Fruit fly (Drosophila melanogaster) whole organism, adult: ENCODE measurements around the gene CG10602.

ENCODE experiments used
- CG14711 ChIP-seq: fragments of 200-800 bp; sonication (Bioruptor generic); optimal IDR thresholded peaks from 2 replicates; lab custom pipeline; 2018; ENCODE audit warnings: missing biosample characterization, mild to moderate bottlenecking, missing genetic modification characterization, moderate library complexity
- CG1620 ChIP-seq: fragments of 200-800 bp; sonication (Bioruptor generic); optimal IDR thresholded peaks from 2 replicates; lab custom pipeline; 2016; ENCODE audit warnings: missing biosample characterization, missing genetic modification characterization
- CG33017 ChIP-seq: fragments of 200-800 bp; sonication (Bioruptor generic); optimal IDR thresholded peaks from 2 replicates; lab custom pipeline; 2018; ENCODE audit warnings: missing biosample characterization, mild to moderate bottlenecking, missing genetic modification characterization, moderate library complexity
- CG7101 ChIP-seq: fragments of 200-800 bp; sonication (Bioruptor generic); optimal IDR thresholded peaks from 2 replicates; lab custom pipeline; 2018; ENCODE audit warnings: missing biosample characterization, mild to moderate bottlenecking, missing genetic modification characterization, moderate library complexity
- Clk ChIP-seq: fragments of 200-800 bp; sonication (Bioruptor generic); optimal IDR thresholded peaks from 2 replicates; lab custom pipeline; 2017; ENCODE audit warnings: missing biosample characterization, missing genetic modification characterization
- Crg-1 ChIP-seq: fragments of 200-800 bp; sonication (Bioruptor generic); optimal IDR thresholded peaks from 2 replicates; lab custom pipeline; 2016; ENCODE audit warnings: missing biosample characterization, missing genetic modification characterization
- Hr96 ChIP-seq: fragments of 200-800 bp; sonication (Bioruptor generic); optimal IDR thresholded peaks from 2 replicates; lab custom pipeline; 2016; ENCODE audit warnings: missing biosample characterization, missing genetic modification characterization
- Mnt ChIP-seq: fragments of 200-800 bp; sonication (Bioruptor generic); optimal IDR thresholded peaks from 2 replicates; lab custom pipeline; 2016; ENCODE audit warnings: missing biosample characterization, mild to moderate bottlenecking, missing genetic modification characterization
- bab1 ChIP-seq: fragments of 200-800 bp; sonication (Bioruptor generic); optimal IDR thresholded peaks from 3 replicates; lab custom pipeline; 2019; ENCODE audit warnings: missing biosample characterization, mild to moderate bottlenecking, missing genetic modification characterization, moderate library complexity
- kay ChIP-seq: fragments of 200-800 bp; sonication (Bioruptor generic); peaks from one replicate; lab custom pipeline; 2016; ENCODE audit warnings: missing biosample characterization, missing genetic modification characterization, borderline replicate concordance
- tj ChIP-seq: fragments of 200-800 bp; sonication (Bioruptor generic); optimal IDR thresholded peaks from 3 replicates; lab custom pipeline; 2017; ENCODE audit warnings: missing biosample characterization, mild to moderate bottlenecking, missing genetic modification characterization, moderate library complexity
- toe ChIP-seq: fragments of 200-800 bp; sonication (Bioruptor generic); optimal IDR thresholded peaks from 2 replicates; lab custom pipeline; 2016; ENCODE audit warnings: missing biosample characterization, missing genetic modification characterization

dm6 chr2L:18896371-18896770, 37.3 kb upstream of the CG10602 start:
- no peak for TF ChIP-seq toe (GFP tag; lab: Kevin White, UChicago)
- no peak for TF ChIP-seq Crg-1 (GFP tag; lab: Kevin White, UChicago)
- no peak for TF ChIP-seq kay (GFP tag; lab: Kevin White, UChicago)
- no peak for TF ChIP-seq Hr96 (GFP tag; lab: Kevin White, UChicago)
- TF ChIP-seq CG14711 (tag; lab: Kevin White, UChicago), result no peak
- no peak for TF ChIP-seq Mnt
- no peak for TF ChIP-seq CG33017 (tag; lab: Kevin White, UChicago)
- no peak for TF ChIP-seq CG7101 (tag; lab: Kevin White, UChicago)
- TF ChIP-seq tj (GFP tag; lab: Kevin White, UChicago), result no peak
- no peak for TF ChIP-seq CG1620 (GFP tag; lab: Kevin White, UChicago)
- TF ChIP-seq Clk (GFP tag; lab: Kevin White, UChicago), result no peak
- no peak for TF ChIP-seq bab1 (GFP tag; lab: Kevin White, UChicago)
